Fruit fly (Drosophila melanogaster) whole organism, embryonic: ENCODE measurements around the gene Cad99C.

Source experiments
- Aef1 ChIP-seq: fragments of 200-800 bp; sonication (Bioruptor generic); IDR thresholded peaks from 3 replicates; pipeline ENCODE4 v1.3.6; 2022; ENCODE audit warnings: missing biosample characterization, missing genetic modification characterization
- CG10267 ChIP-seq: fragments of 200-800 bp; sonication (Bioruptor generic); optimal IDR thresholded peaks from 2 replicates; lab custom pipeline; 2018; ENCODE audit warnings: missing biosample characterization, mild to moderate bottlenecking, missing genetic modification characterization, moderate library complexity
- CG10274 ChIP-seq: fragments of 200-800 bp; sonication (Bioruptor generic); optimal IDR thresholded peaks from 3 replicates; lab custom pipeline; 2017; ENCODE audit warnings: missing biosample characterization, mild to moderate bottlenecking, missing genetic modification characterization
- CG11398 ChIP-seq: fragments of 200-800 bp; sonication (Bioruptor generic); optimal IDR thresholded peaks from 2 replicates; lab custom pipeline; 2016; ENCODE audit warnings: missing biosample characterization, missing genetic modification characterization
- CG11723 ChIP-seq: fragments of 200-800 bp; sonication (Bioruptor generic); optimal IDR thresholded peaks from 2 replicates; lab custom pipeline; 2017; ENCODE audit warnings: missing biosample characterization, mild to moderate bottlenecking, missing genetic modification characterization
- CG12219 ChIP-seq: fragments of 200-800 bp; sonication (Bioruptor generic); optimal IDR thresholded peaks from 3 replicates; lab custom pipeline; 2018; ENCODE audit warnings: missing biosample characterization, mild to moderate bottlenecking, missing genetic modification characterization
- CG13296 ChIP-seq: fragments of 200-800 bp; sonication (Bioruptor generic); optimal IDR thresholded peaks from 3 replicates; lab custom pipeline; 2018; ENCODE audit warnings: missing biosample characterization, mild to moderate bottlenecking, missing genetic modification characterization
- CG15479 ChIP-seq: fragments of 200-800 bp; sonication (Bioruptor generic); optimal IDR thresholded peaks from 3 replicates; lab custom pipeline; 2019; ENCODE audit warnings: missing biosample characterization, mild to moderate bottlenecking, missing genetic modification characterization, moderate library complexity
- CG15696 ChIP-seq: fragments of 200-800 bp; sonication (Bioruptor generic); optimal IDR thresholded peaks from 2 replicates; lab custom pipeline; 2019; ENCODE audit warnings: missing biosample characterization, mild to moderate bottlenecking, missing genetic modification characterization, moderate library complexity
- CG16779 ChIP-seq: fragments of 200-800 bp; sonication (Bioruptor generic); IDR thresholded peaks from 2 replicates; pipeline ENCODE4 v1.3.6; 2022; ENCODE audit warnings: missing biosample characterization, missing genetic modification characterization
- CG17385 ChIP-seq: fragments of 200-800 bp; sonication (Bioruptor generic); optimal IDR thresholded peaks from 3 replicates; lab custom pipeline; 2018; ENCODE audit warnings: missing biosample characterization, mild to moderate bottlenecking, missing genetic modification characterization
- CG17829 ChIP-seq: fragments of 200-800 bp; optimal IDR thresholded peaks from 2 replicates; lab custom pipeline; 2019; ENCODE audit warnings: missing biosample characterization, mild to moderate bottlenecking, missing genetic modification characterization, moderate library complexity
- CG1792 ChIP-seq: fragments of 200-800 bp; sonication (Bioruptor generic); optimal IDR thresholded peaks from 2 replicates; lab custom pipeline; 2016; ENCODE audit warnings: missing biosample characterization, missing genetic modification characterization
- CG18011 ChIP-seq: fragments of 200-800 bp; sonication (Bioruptor generic); optimal IDR thresholded peaks from 2 replicates; lab custom pipeline; 2017; ENCODE audit warnings: missing biosample characterization, missing genetic modification characterization, mild to moderate bottlenecking, moderate library complexity, missing genotype
- CG18476 ChIP-seq: fragments of 200-800 bp; sonication (Bioruptor generic); optimal IDR thresholded peaks from 2 replicates; lab custom pipeline; 2016; ENCODE audit warnings: missing biosample characterization, mild to moderate bottlenecking, missing genetic modification characterization
- CG30020 ChIP-seq: fragments of 200-800 bp; optimal IDR thresholded peaks from 2 replicates; lab custom pipeline; 2019; ENCODE audit warnings: missing biosample characterization, mild to moderate bottlenecking, missing genetic modification characterization, moderate library complexity
- CG33213 ChIP-seq: fragments of 200-800 bp; sonication (Bioruptor generic); optimal IDR thresholded peaks from 3 replicates; lab custom pipeline; 2016; ENCODE audit warnings: missing biosample characterization, missing genetic modification characterization
- CG3726 ChIP-seq: fragments of 200-800 bp; sonication (Bioruptor generic); IDR thresholded peaks from 3 replicates; pipeline ENCODE4, ENCODE4 v1.3.6; 2022; ENCODE audit warnings: missing biosample characterization, missing genetic modification characterization
- CG4328 ChIP-seq: fragments of 200-800 bp; sonication (Bioruptor generic); optimal IDR thresholded peaks from 3 replicates; lab custom pipeline; 2017; ENCODE audit warnings: missing biosample characterization, missing genetic modification reagents, missing genetic modification characterization
- CG6272 ChIP-seq: fragments of 200-800 bp; sonication (Bioruptor generic); IDR thresholded peaks from 2 replicates; pipeline ENCODE4 v1.3.6; 2022; ENCODE audit warnings: missing biosample characterization, missing genetic modification characterization
- CG6765 ChIP-seq: fragments of 200-800 bp; sonication (Bioruptor generic); optimal IDR thresholded peaks from 3 replicates; lab custom pipeline; 2017; ENCODE audit warnings: missing biosample characterization, mild to moderate bottlenecking, missing genetic modification characterization
- CG6791 ChIP-seq: fragments of 200-800 bp; sonication (Bioruptor generic); IDR thresholded peaks from 3 replicates; pipeline ENCODE4 v1.3.6; 2022; ENCODE audit warnings: missing biosample characterization, missing genetic modification characterization; ENCODE audit not compliant: partially characterized antibody
- CG6813 ChIP-seq: fragments of 200-800 bp; sonication (Bioruptor generic); optimal IDR thresholded peaks from 2 replicates; lab custom pipeline; 2017; ENCODE audit warnings: missing biosample characterization, missing genetic modification characterization, mild to moderate bottlenecking, moderate library complexity, missing genetic modification reagents
- CG8281 ChIP-seq: fragments of 200-800 bp; sonication (Bioruptor generic); optimal IDR thresholded peaks from 2 replicates; lab custom pipeline; 2018; ENCODE audit warnings: missing biosample characterization, mild to moderate bottlenecking, missing genetic modification characterization, moderate library complexity
- CG8359 ChIP-seq: fragments of 200-800 bp; sonication (Bioruptor generic); optimal IDR thresholded peaks from 2 replicates; lab custom pipeline; 2017; ENCODE audit warnings: missing biosample characterization, mild to moderate bottlenecking, missing genetic modification characterization, borderline replicate concordance
- Camta ChIP-seq: fragments of 200-800 bp; sonication (Bioruptor generic); optimal IDR thresholded peaks from 2 replicates; lab custom pipeline; 2016; ENCODE audit warnings: missing biosample characterization, missing genetic modification characterization
- Doc2 ChIP-seq: fragments of 200-800 bp; sonication (Bioruptor generic); IDR thresholded peaks from 2 replicates; pipeline ENCODE4 v1.3.6; 2022; ENCODE audit warnings: missing biosample characterization, missing genetic modification characterization
- HLH4C ChIP-seq: fragments of 200-800 bp; sonication (Bioruptor generic); IDR thresholded peaks from 3 replicates; pipeline ENCODE4 v1.3.6; 2022; ENCODE audit warnings: missing biosample characterization, missing genetic modification characterization; ENCODE audit not compliant: partially characterized antibody
- HLH54F ChIP-seq: fragments of 200-800 bp; sonication (Bioruptor generic); optimal IDR thresholded peaks from 3 replicates; lab custom pipeline; 2016; ENCODE audit warnings: missing biosample characterization, missing genetic modification characterization
- Jarid2 ChIP-seq: fragments of 200-800 bp; sonication (Bioruptor generic); optimal IDR thresholded peaks from 3 replicates; lab custom pipeline; 2017; ENCODE audit warnings: mild to moderate bottlenecking, missing biosample characterization, missing genetic modification reagents, missing genetic modification characterization
- Meics ChIP-seq: fragments of 200-800 bp; sonication (Bioruptor generic); optimal IDR thresholded peaks from 2 replicates; lab custom pipeline; 2017; ENCODE audit warnings: missing biosample characterization, mild to moderate bottlenecking, missing genetic modification characterization
- NC2α ChIP-seq: fragments of 200-800 bp; sonication (Bioruptor generic); optimal IDR thresholded peaks from 2 replicates; lab custom pipeline; 2016; ENCODE audit warnings: missing biosample characterization, missing genetic modification characterization
- Oli ChIP-seq: fragments of 200-800 bp; sonication (Bioruptor generic); optimal IDR thresholded peaks from 2 replicates; lab custom pipeline; 2018; ENCODE audit warnings: missing biosample characterization, mild to moderate bottlenecking, missing genetic modification characterization, moderate library complexity
- Spps ChIP-seq: fragments of 200-800 bp; sonication (Bioruptor generic); optimal IDR thresholded peaks from 2 replicates; lab custom pipeline; 2018; ENCODE audit warnings: missing biosample characterization, mild to moderate bottlenecking, missing genetic modification characterization
- dmrt11E ChIP-seq: fragments of 200-800 bp; sonication (Bioruptor generic); optimal IDR thresholded peaks from 3 replicates; lab custom pipeline; 2018; ENCODE audit warnings: missing biosample characterization, mild to moderate bottlenecking, missing genetic modification characterization, moderate library complexity
- eve ChIP-seq, 2 experiments: fragments of >200 bp; optimal IDR thresholded peaks; 2 replicates each; lab custom pipeline; 2017; ENCODE audit warnings: missing biosample characterization in 2 of 2, missing genetic modification characterization in 2 of 2
- fd102C ChIP-seq: fragments of 200-800 bp; sonication (Bioruptor generic); optimal IDR thresholded peaks from 2 replicates; lab custom pipeline; 2018; ENCODE audit warnings: missing biosample characterization, mild to moderate bottlenecking, missing genetic modification characterization, moderate library complexity
- gcm2 ChIP-seq: fragments of 200-800 bp; sonication (Bioruptor generic); optimal IDR thresholded peaks from 2 replicates; lab custom pipeline; 2016; ENCODE audit warnings: missing biosample characterization, missing genetic modification characterization
- klu ChIP-seq: fragments of 200-800 bp; sonication (Bioruptor generic); IDR thresholded peaks from 2 replicates; pipeline ENCODE4 v1.3.6; 2022; ENCODE audit warnings: missing biosample characterization, missing genetic modification characterization
- knrl ChIP-seq: fragments of 200-800 bp; sonication (Bioruptor generic); IDR thresholded peaks from 3 replicates; pipeline ENCODE4 v1.3.6; 2022; ENCODE audit warnings: missing biosample characterization, missing genetic modification characterization; ENCODE audit not compliant: partially characterized antibody
- lab ChIP-seq: fragments of 200-800 bp; sonication (Bioruptor generic); optimal IDR thresholded peaks from 3 replicates; lab custom pipeline; 2017; ENCODE audit warnings: missing biosample characterization, missing genetic modification characterization, mild to moderate bottlenecking, moderate library complexity, missing genetic modification reagents
- odd ChIP-seq: fragments of 200-800 bp; sonication (Bioruptor generic); optimal IDR thresholded peaks from 2 replicates; lab custom pipeline; 2017; ENCODE audit warnings: missing biosample characterization, mild to moderate bottlenecking, missing genetic modification characterization
- pfk ChIP-seq: fragments of 200-800 bp; sonication (Bioruptor generic); optimal IDR thresholded peaks from 2 replicates; lab custom pipeline; 2018; ENCODE audit warnings: missing biosample characterization, mild to moderate bottlenecking, missing genetic modification characterization, moderate library complexity
- pum ChIP-seq: fragments of 200-800 bp; sonication (Bioruptor generic); optimal IDR thresholded peaks from 2 replicates; lab custom pipeline; 2016; ENCODE audit warnings: missing biosample characterization, missing genetic modification characterization
- sens ChIP-seq: fragments of 200-800 bp; sonication (Bioruptor generic); peaks from one replicate; lab custom pipeline; 2016; ENCODE audit warnings: missing biosample characterization, missing genetic modification characterization
- sens-2 ChIP-seq: fragments of 200-800 bp; sonication (Bioruptor generic); IDR thresholded peaks from 2 replicates; pipeline ENCODE4 v1.3.6; 2022; ENCODE audit warnings: missing biosample characterization, missing genetic modification characterization
- toy ChIP-seq: fragments of 200-800 bp; sonication (Bioruptor generic); IDR thresholded peaks from 2 replicates; pipeline ENCODE4 v1.3.6; 2022; ENCODE audit warnings: missing biosample characterization, missing genetic modification characterization
- wdn ChIP-seq: fragments of 200-800 bp; sonication (Bioruptor generic); IDR thresholded peaks from 2 replicates; pipeline ENCODE4 v1.3.6; 2022; ENCODE audit warnings: missing biosample characterization, missing genetic modification characterization
- yki ChIP-seq: fragments of >200 bp; optimal IDR thresholded peaks from 3 replicates; lab custom pipeline; 2018
- zen ChIP-seq: fragments of 200-800 bp; sonication (Bioruptor generic); optimal IDR thresholded peaks from 3 replicates; lab custom pipeline; 2018; ENCODE audit warnings: missing biosample characterization, mild to moderate bottlenecking, missing genetic modification characterization, moderate library complexity
- zfh1 ChIP-seq: fragments of 200-800 bp; sonication (Bioruptor generic); IDR thresholded peaks from 3 replicates; pipeline ENCODE4 v1.3.6; 2022; ENCODE audit warnings: missing biosample characterization, missing genetic modification characterization

The Cad99C gene

DNA sequence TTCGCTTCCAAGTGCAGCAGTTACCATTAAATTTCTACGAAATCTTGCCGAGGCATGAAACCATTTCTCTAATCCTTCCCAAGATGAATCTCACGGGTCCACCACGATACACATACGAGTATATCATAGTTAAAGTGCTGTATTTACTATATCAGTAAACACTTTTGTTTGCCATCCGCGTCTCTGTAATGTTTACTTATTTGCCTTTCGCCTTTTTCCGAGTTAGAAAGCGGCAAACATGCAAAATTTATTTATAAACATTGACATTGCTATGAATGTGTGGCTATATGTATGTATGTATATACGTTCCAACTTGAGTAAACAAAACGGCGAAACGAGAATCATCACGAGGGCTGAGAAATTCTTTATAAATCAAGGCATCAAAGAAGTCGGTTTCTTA lies 10.5 kb upstream of the Cad99C start (continued):
- peak; percentile 48 for TF ChIP-seq CG10267 (tag; lab: Kevin White, UChicago)
- peak; percentile 95 for TF ChIP-seq CG15696
- no peak for TF ChIP-seq HLH54F
- peak; percentile 29 for TF ChIP-seq CG8281 (tag; lab: Kevin White, UChicago)
- TF ChIP-seq odd (GFP tag; lab: Kevin White, UChicago): no peak
- TF ChIP-seq lab (GFP tag; lab: Kevin White, UChicago): peak; percentile 62
- peak; percentile 51; the same call in 2 of the 3 replicates for TF ChIP-seq zfh1
- no peak for TF ChIP-seq yki (lab: Kevin White, UChicago)
- TF ChIP-seq Doc2: no peak
- TF ChIP-seq CG6272: no peak
- TF ChIP-seq CG12219 (GFP tag; lab: Kevin White, UChicago): no peak
- no peak for TF ChIP-seq gcm2
- no peak for TF ChIP-seq CG18011
- TF ChIP-seq CG1792 (GFP tag; lab: Kevin White, UChicago): no peak
- TF ChIP-seq CG30020: no peak
- TF ChIP-seq eve (GFP tag; optimal IDR thresholded peaks at IDR 0.05; lab: Kevin White, UChicago): no peak
- TF ChIP-seq Meics (GFP tag; lab: Kevin White, UChicago): peak; percentile 19
- no peak for TF ChIP-seq CG13296 (GFP tag; lab: Kevin White, UChicago)
- TF ChIP-seq fd102C (GFP tag; lab: Kevin White, UChicago): peak; percentile 94
- TF ChIP-seq NC2α: no peak
- no peak for TF ChIP-seq CG10274 (GFP tag; lab: Kevin White, UChicago)
- TF ChIP-seq CG33213 (GFP tag; lab: Kevin White, UChicago): peak; percentile 24
- TF ChIP-seq Jarid2 (GFP tag; lab: Kevin White, UChicago): peak; percentile 15
- no peak for TF ChIP-seq sens-2 (GFP tag; lab: Robert Waterston, UW)
- peak; percentile 66 for TF ChIP-seq CG8359
- TF ChIP-seq knrl (GFP tag; lab: Robert Waterston, UW): no peak
- no peak for TF ChIP-seq HLH4C (GFP tag; lab: Robert Waterston, UW)
- peak; percentile 81 for TF ChIP-seq zen (tag; lab: Kevin White, UChicago)
- TF ChIP-seq wdn (GFP tag; lab: Robert Waterston, UW): no peak
- TF ChIP-seq Spps: peak; percentile 63
- peak; percentile 18 for TF ChIP-seq dmrt11E
- TF ChIP-seq Oli: no peak
- peak; percentile 58 for TF ChIP-seq CG11723
- peak; percentile 1 for TF ChIP-seq CG6765 (GFP tag; lab: Kevin White, UChicago)
- peak; percentile 84 for TF ChIP-seq sens (GFP tag; lab: Kevin White, UChicago)
- peak; percentile 90 for TF ChIP-seq CG6813 (GFP tag; lab: Kevin White, UChicago)
- TF ChIP-seq CG3726 (GFP tag; lab: Robert Waterston, UW): no peak
- no peak for TF ChIP-seq pum (GFP tag; lab: Kevin White, UChicago)
- no peak for TF ChIP-seq toy (GFP tag; lab: Robert Waterston, UW)
- TF ChIP-seq Aef1 (GFP tag; lab: Robert Waterston, UW): no peak
- peak; percentile 55 for TF ChIP-seq CG15479
- TF ChIP-seq klu (GFP tag; lab: Robert Waterston, UW): no peak
- peak; percentile 30 for TF ChIP-seq CG17829 (tag; lab: Kevin White, UChicago)
- peak; percentile 46 for TF ChIP-seq pfk (GFP tag; lab: Kevin White, UChicago)
- no peak for TF ChIP-seq CG17385 (GFP tag; lab: Kevin White, UChicago)
- TF ChIP-seq CG6791 (GFP tag; lab: Robert Waterston, UW): no peak
- no peak for TF ChIP-seq CG18476 (GFP tag; lab: Kevin White, UChicago)
- TF ChIP-seq Camta (GFP tag; lab: Kevin White, UChicago): no peak
- peak; percentile 33 for TF ChIP-seq CG4328
- no peak for TF ChIP-seq CG16779 (GFP tag; lab: Robert Waterston, UW)
- TF ChIP-seq CG11398 (GFP tag; lab: Kevin White, UChicago): no peak
